Fruit fly (Drosophila melanogaster) whole organism, pupa: ENCODE data around the gene CG12974.

ENCODE experiments used
- CG10348 ChIP-seq: fragments of 200-800 bp; sonication (Bioruptor generic); IDR thresholded peaks from 2 replicates; pipeline ENCODE4 v1.3.6; 2022; ENCODE audit warnings: missing biosample characterization, missing genetic modification characterization
- CG13204 ChIP-seq: fragments of 200-800 bp; sonication (Bioruptor generic); optimal IDR thresholded peaks from 2 replicates; lab custom pipeline; 2018; ENCODE audit warnings: missing biosample characterization, mild to moderate bottlenecking, missing genetic modification characterization, moderate library complexity
- CG32121 ChIP-seq: fragments of 200-800 bp; sonication (Bioruptor generic); IDR thresholded peaks from 2 replicates; pipeline ENCODE4 v1.3.6; 2022; ENCODE audit warnings: missing biosample characterization, missing genetic modification characterization
- CG8159 ChIP-seq: fragments of 200-800 bp; sonication (Bioruptor generic); optimal IDR thresholded peaks from 3 replicates; lab custom pipeline; 2018; ENCODE audit warnings: missing biosample characterization, mild to moderate bottlenecking, missing genetic modification characterization, moderate library complexity
- CG8301 ChIP-seq: fragments of 200-800 bp; sonication (Bioruptor generic); optimal IDR thresholded peaks from 2 replicates; lab custom pipeline; 2018; ENCODE audit warnings: missing biosample characterization, mild to moderate bottlenecking, missing genetic modification characterization
- EcR ChIP-seq: fragments of 200-800 bp; sonication (Bioruptor generic); optimal IDR thresholded peaks from 3 replicates; lab custom pipeline; 2019; ENCODE audit warnings: missing biosample characterization, missing genetic modification characterization, mild to moderate bottlenecking, moderate library complexity, missing genetic modification reagents
- Ets98B ChIP-seq: fragments of 200-800 bp; sonication (Bioruptor generic); IDR thresholded peaks from 2 replicates; pipeline ENCODE4 v1.3.6; 2022; ENCODE audit warnings: missing biosample characterization, missing genetic modification characterization
- Pif1A ChIP-seq: fragments of 200-800 bp; sonication (Bioruptor generic); optimal IDR thresholded peaks from 3 replicates; lab custom pipeline; 2016; ENCODE audit warnings: missing biosample characterization, missing genetic modification characterization
- Pif1B ChIP-seq: fragments of 200-800 bp; sonication (Bioruptor generic); optimal IDR thresholded peaks from 3 replicates; lab custom pipeline; 2016; ENCODE audit warnings: missing biosample characterization, missing genetic modification characterization
- Snoo ChIP-seq: fragments of 200-800 bp; sonication (Bioruptor generic); optimal IDR thresholded peaks from 3 replicates; lab custom pipeline; 2017; ENCODE audit warnings: missing biosample characterization, mild to moderate bottlenecking, missing genetic modification characterization, inconsistent platforms
- fd96Ca ChIP-seq: fragments of 200-800 bp; sonication (Bioruptor generic); IDR thresholded peaks from 3 replicates; pipeline ENCODE4 v1.3.6; 2022; ENCODE audit warnings: missing biosample characterization, missing genetic modification characterization

DNA sequence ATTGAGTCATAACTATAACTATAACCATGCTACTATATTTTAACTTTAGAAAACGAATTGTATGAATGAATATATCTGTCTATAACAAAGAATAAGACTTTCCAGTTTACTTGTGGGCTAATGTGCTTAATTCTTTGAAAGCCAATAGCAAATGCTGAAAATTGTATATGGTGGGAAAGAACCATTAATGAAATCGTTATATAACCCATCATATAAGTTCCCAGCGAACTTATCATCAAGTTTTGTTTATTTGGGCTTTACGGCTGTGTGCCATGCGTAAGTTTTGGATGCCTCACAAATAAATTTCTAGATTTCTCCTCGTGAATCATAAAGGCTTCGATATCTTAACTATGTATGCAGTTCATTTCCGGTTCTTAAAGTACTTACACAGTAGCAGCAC is 2.0 kb downstream of the CG12974 start:
- TF ChIP-seq CG32121 (GFP tag; lab: Robert Waterston, UW) = no peak
- TF ChIP-seq CG8301 (tag; lab: Kevin White, UChicago) = no peak
- TF ChIP-seq CG8159 = no peak
- no peak for TF ChIP-seq Snoo
- TF ChIP-seq CG10348 (GFP tag; lab: Robert Waterston, UW) = no peak
- TF ChIP-seq fd96Ca (GFP tag; lab: Robert Waterston, UW) = no peak
- no peak for TF ChIP-seq CG13204
- no peak for TF ChIP-seq Ets98B (GFP tag; lab: Robert Waterston, UW)
- no peak for TF ChIP-seq EcR (GFP tag; lab: Kevin White, UChicago)
- no peak for TF ChIP-seq Pif1B (GFP tag; lab: Kevin White, UChicago)
- no peak for TF ChIP-seq Pif1A (GFP tag; lab: Kevin White, UChicago)
